Worm (Caenorhabditis elegans): ENCODE measurements around the gene fcd-2.

Gene fcd-2

DNA sequence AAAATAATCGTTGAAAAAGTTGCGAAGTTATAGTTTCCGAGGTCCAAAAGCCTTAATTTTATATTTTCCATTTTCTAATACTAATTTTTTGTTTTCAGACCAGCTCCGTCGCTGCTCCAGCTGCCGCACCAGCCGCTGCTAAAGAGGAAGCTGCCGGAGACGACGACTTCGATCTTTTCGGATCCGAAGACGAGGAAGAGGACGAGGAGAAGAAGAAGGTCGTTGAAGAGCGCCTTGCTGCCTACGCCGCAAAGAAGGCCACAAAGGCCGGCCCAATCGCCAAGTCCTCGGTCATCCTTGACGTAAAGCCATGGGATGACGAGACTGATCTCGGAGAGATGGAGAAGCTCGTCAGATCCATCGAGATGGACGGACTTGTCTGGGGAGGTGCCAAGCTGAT, 13.3 kb downstream of the fcd-2 start:
- TF ChIP-seq efl-1 (optimal IDR thresholded peaks at IDR 0.05) = no peak
- TF ChIP-seq efl-1 (GFP tag; optimal IDR thresholded peaks at IDR 0.05 in 1 of 2) = peak in 1 of 2 experiments; percentile 53
- no peak for TF ChIP-seq zag-1 (tag; optimal IDR thresholded peaks at IDR 0.05)

DNA sequence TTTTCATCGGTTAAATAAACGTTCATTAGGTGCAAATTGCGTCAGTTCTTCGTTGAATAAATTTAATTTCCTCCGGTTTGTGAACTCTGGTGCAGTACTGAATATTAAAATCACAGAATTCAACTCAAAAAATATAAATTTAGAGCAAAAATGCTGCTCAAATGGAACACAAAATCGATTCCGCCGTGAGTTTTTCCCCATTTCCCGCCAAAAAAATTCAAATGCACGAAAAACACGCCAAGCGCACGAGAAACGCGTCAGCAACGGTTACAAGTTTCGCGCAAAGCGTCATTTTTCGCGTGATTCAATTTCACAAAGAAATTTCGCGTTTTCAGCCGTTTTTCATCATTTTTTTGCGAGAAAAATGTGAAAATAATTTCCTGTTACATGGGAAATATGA, 14.0 kb downstream of the fcd-2 start, which contains the start of gene hrpu-1:
Gene hrpu-1 (plus strand): TSS at position 140 of the 400 bp plus-strand sequence.
- TF ChIP-seq ceh-82 (tag; optimal IDR thresholded peaks at IDR 0.05) (peak; percentile 73 to 91 (median 82)), irx-1 (tag; optimal IDR thresholded peaks at IDR 0.05) (peak; percentile 70), dsc-1 (tag; optimal IDR thresholded peaks at IDR 0.05) (peak; percentile 73), alr-1 (tag; optimal IDR thresholded peaks at IDR 0.05; ENCODE audit: borderline replicate concordance) (no peak), mdl-1 (tag; optimal IDR thresholded peaks at IDR 0.05) (peak in 1 of 2 experiments; percentile 59), C04F5.9 (tag; optimal IDR thresholded peaks at IDR 0.05) (no peak), grh-1 (GFP tag; IDR thresholded peaks at IDR 0.05) (peak; percentile 60; the same call in 1 of the 2 replicates), lin-13 (GFP tag; optimal IDR thresholded peaks at IDR 0.05) (peak; percentile 70), nhr-19 (GFP tag; conservative IDR thresholded peaks at IDR 0.05) (peak; percentile 80), pax-3 (tag; optimal IDR thresholded peaks at IDR 0.05) (peak; percentile 45), pag-3 (tag; optimal IDR thresholded peaks at IDR 0.05; ENCODE audit: borderline replicate concordance, insufficient read depth) (no peak), ets-5 (GFP tag; IDR thresholded peaks at IDR 0.05) (no peak), jun-1 (tag; optimal IDR thresholded peaks at IDR 0.05) (peak; percentile 80), isw-1 (GFP tag; IDR thresholded peaks at IDR 0.05) (peak; percentile 78), nhr-11 (tag; optimal IDR thresholded peaks at IDR 0.05) (peak; percentile 56), ces-1 (GFP tag; optimal IDR thresholded peaks at IDR 0.05) (no peak), snpc-4 (tag; optimal IDR thresholded peaks at IDR 0.05) (peak; percentile 73), ztf-4 (tag; optimal IDR thresholded peaks at IDR 0.05) (peak; percentile 56), skn-1 (tag; optimal IDR thresholded peaks at IDR 0.05) (peak; percentile 82), nhr-76 (tag; optimal IDR thresholded peaks at IDR 0.05) (no peak), C16A3.4 (tag; optimal IDR thresholded peaks at IDR 0.05) (peak; percentile 72), unc-130 (tag; optimal IDR thresholded peaks at IDR 0.05) (peak; percentile 60), hlh-4 (tag; optimal IDR thresholded peaks at IDR 0.05) (no peak), nhr-47 (tag; optimal IDR thresholded peaks at IDR 0.05) (peak; percentile 90), nhr-71 (tag; optimal IDR thresholded peaks at IDR 0.05) (peak; percentile 87), snu-23 (GFP tag; optimal IDR thresholded peaks at IDR 0.05) (peak; percentile 87), xbp-1 (tag; optimal IDR thresholded peaks at IDR 0.05) (peak; percentile 83), elt-3 (tag; optimal IDR thresholded peaks at IDR 0.05) (peak in 2 of 6 experiments; percentile 32 to 51), mef-2 (tag; optimal IDR thresholded peaks at IDR 0.05) (no peak), zag-1 (tag; optimal IDR thresholded peaks at IDR 0.05) (no peak), hpl-2 (GFP tag; optimal IDR thresholded peaks at IDR 0.05) (peak; percentile 57), ceh-88 (GFP tag; IDR thresholded peaks at IDR 0.05) (peak; percentile 55; the same call in 1 of the 2 replicates), sup-37 (GFP tag; optimal IDR thresholded peaks at IDR 0.05) (no peak), lir-3 (tag; optimal IDR thresholded peaks at IDR 0.05; ENCODE audit: poor library complexity) (no peak), fkh-8 (tag; optimal IDR thresholded peaks at IDR 0.05) (peak; percentile 82), pqm-1 (tag; optimal IDR thresholded peaks at IDR 0.05) (no peak), nhr-77 (tag; optimal IDR thresholded peaks at IDR 0.05) (peak; percentile 72), F16B12.6 (tag; optimal IDR thresholded peaks at IDR 0.05) (peak; percentile 75), fos-1 (tag; optimal IDR thresholded peaks at IDR 0.05) (peak; percentile 75), ama-1 (optimal IDR thresholded peaks at IDR 0.05) (no peak), nhr-90 (tag; optimal IDR thresholded peaks at IDR 0.05; ENCODE audit: poor library complexity) (peak; percentile 64), hlh-17 (GFP tag; optimal IDR thresholded peaks at IDR 0.05; ENCODE audit: borderline replicate concordance) (no peak), C34B4.2 (tag; optimal IDR thresholded peaks at IDR 0.05) (no peak), lsy-2 (tag; optimal IDR thresholded peaks at IDR 0.05) (peak; percentile 88 to 94), lin-39 (tag; optimal IDR thresholded peaks at IDR 0.05) (peak; percentile 74), blmp-1 (tag; optimal IDR thresholded peaks at IDR 0.05) (no peak), unc-86 (tag; optimal IDR thresholded peaks at IDR 0.05) (peak; percentile 74), lin-15B (tag; optimal IDR thresholded peaks at IDR 0.05) (peak; percentile 85), mep-1 (tag; optimal IDR thresholded peaks at IDR 0.05) (peak; percentile 94), dpl-1 (GFP tag; optimal IDR thresholded peaks at IDR 0.05) (peak; percentile 95 to 97 (median 95))
